Fruit fly (Drosophila melanogaster) S2 (cell line): ENCODE results near the gene Dpm3.

ENCODE experiments used
- CG8478 ChIP-seq: fragments of >200 bp; optimal IDR thresholded peaks from 2 replicates; lab custom pipeline; 2018
- CTCF ChIP-seq, 2 experiments: fragments of >200 bp; optimal IDR thresholded peaks; 2 replicates each; lab custom pipeline; 2018

- TF ChIP-seq CTCF (optimal IDR thresholded peaks at IDR 0.05; lab: Kevin White, UChicago) = no peak
- TF ChIP-seq CG8478 (lab: Kevin White, UChicago) = no peak
Measured at dm6 chr3R:13366561-13367518, 36.0 kb downstream of the Dpm3 start, which contains the start of gene Elp6.
